Fruit fly (Drosophila melanogaster) whole organism, embryonic: ENCODE measurements around the gene CG4297.

Experiments
- CG11085 ChIP-seq: fragments of 200-800 bp; sonication (Bioruptor generic); IDR thresholded peaks from 2 replicates; pipeline ENCODE4 v1.3.6; 2022; ENCODE audit warnings: missing biosample characterization, missing genetic modification characterization
- CG11696 ChIP-seq: fragments of 200-800 bp; sonication (Bioruptor generic); IDR thresholded peaks from 2 replicates; pipeline ENCODE4 v1.3.6; 2022; ENCODE audit warnings: missing biosample characterization, missing genetic modification characterization
- CG13624 ChIP-seq: fragments of 200-800 bp; sonication (Bioruptor generic); optimal IDR thresholded peaks from 2 replicates; lab custom pipeline; 2016; ENCODE audit warnings: missing biosample characterization, missing genetic modification characterization
- CG15514 ChIP-seq: fragments of 200-800 bp; sonication (Bioruptor generic); optimal IDR thresholded peaks from 3 replicates; lab custom pipeline; 2017; ENCODE audit warnings: missing biosample characterization, missing genetic modification characterization, mild to moderate bottlenecking, moderate library complexity, missing genetic modification reagents
- CG17829 ChIP-seq: fragments of 200-800 bp; optimal IDR thresholded peaks from 2 replicates; lab custom pipeline; 2019; ENCODE audit warnings: missing biosample characterization, mild to moderate bottlenecking, missing genetic modification characterization, moderate library complexity
- CG18599 ChIP-seq: fragments of 200-800 bp; sonication (Bioruptor generic); optimal IDR thresholded peaks from 3 replicates; lab custom pipeline; 2017; ENCODE audit warnings: missing biosample characterization, missing genetic modification characterization, mild to moderate bottlenecking, moderate library complexity, missing genetic modification reagents
- CG18619 ChIP-seq: fragments of 200-800 bp; sonication (Bioruptor generic); optimal IDR thresholded peaks from 3 replicates; lab custom pipeline; 2017; ENCODE audit warnings: missing biosample characterization, mild to moderate bottlenecking, missing genetic modification characterization
- CG2116 ChIP-seq: fragments of 200-800 bp; sonication (Bioruptor generic); optimal IDR thresholded peaks from 3 replicates; lab custom pipeline; 2018; ENCODE audit warnings: missing biosample characterization, mild to moderate bottlenecking, missing genetic modification characterization
- CG31365 ChIP-seq: fragments of 200-800 bp; sonication (Bioruptor generic); optimal IDR thresholded peaks from 2 replicates; lab custom pipeline; 2018; ENCODE audit warnings: missing biosample characterization, mild to moderate bottlenecking, missing genetic modification characterization
- CG5245 ChIP-seq: fragments of 200-800 bp; sonication (Bioruptor generic); optimal IDR thresholded peaks from 3 replicates; lab custom pipeline; 2016; ENCODE audit warnings: missing biosample characterization, missing genetic modification characterization
- CG8290 ChIP-seq, 3 experiments: fragments of 200-800 bp; sonication (Bioruptor generic); optimal IDR thresholded peaks; 2 replicates each; lab custom pipeline; 2016 to 2019; ENCODE audit warnings: missing biosample characterization in 3 of 3, missing genetic modification characterization in 3 of 3, mild to moderate bottlenecking in 2 of 3, moderate library complexity in 1 of 3
- CG8944 ChIP-seq: fragments of 200-800 bp; sonication (Bioruptor generic); optimal IDR thresholded peaks from 3 replicates; lab custom pipeline; 2016; ENCODE audit warnings: missing biosample characterization, missing genetic modification characterization
- CG9609 ChIP-seq: fragments of 200-800 bp; sonication (Bioruptor generic); optimal IDR thresholded peaks from 3 replicates; lab custom pipeline; 2016; ENCODE audit warnings: missing biosample characterization, missing genetic modification characterization
- CrebB ChIP-seq: fragments of 200-800 bp; sonication (Bioruptor generic); optimal IDR thresholded peaks from 3 replicates; lab custom pipeline; 2018; ENCODE audit warnings: missing biosample characterization, mild to moderate bottlenecking, missing genetic modification characterization
- Fer2 ChIP-seq: fragments of 200-800 bp; sonication (Bioruptor generic); optimal IDR thresholded peaks from 2 replicates; lab custom pipeline; 2018; ENCODE audit warnings: missing biosample characterization, mild to moderate bottlenecking, missing genetic modification characterization, moderate library complexity
- Hey ChIP-seq: fragments of 200-800 bp; sonication (Bioruptor generic); optimal IDR thresholded peaks from 3 replicates; lab custom pipeline; 2018; ENCODE audit warnings: missing biosample characterization, mild to moderate bottlenecking, missing genetic modification characterization
- Lhr ChIP-seq: fragments of 200-800 bp; sonication (Bioruptor generic); optimal IDR thresholded peaks from 3 replicates; lab custom pipeline; 2017; ENCODE audit warnings: mild to moderate bottlenecking, missing biosample characterization, missing genetic modification reagents, missing genetic modification characterization
- MESR4 ChIP-seq: fragments of 200-800 bp; sonication (Bioruptor generic); optimal IDR thresholded peaks from 2 replicates; lab custom pipeline; 2018; ENCODE audit warnings: missing biosample characterization, mild to moderate bottlenecking, missing genetic modification characterization, moderate library complexity
- YL-1 ChIP-seq: fragments of 200-800 bp; sonication (Bioruptor generic); optimal IDR thresholded peaks from 3 replicates; lab custom pipeline; 2017; ENCODE audit warnings: missing biosample characterization, mild to moderate bottlenecking, missing genetic modification characterization
- bigmax ChIP-seq: fragments of 200-800 bp; sonication (Bioruptor generic); optimal IDR thresholded peaks from 2 replicates; lab custom pipeline; 2018; ENCODE audit warnings: missing biosample characterization, mild to moderate bottlenecking, missing genetic modification characterization
- cg ChIP-seq: fragments of 200-800 bp; sonication (Bioruptor generic); optimal IDR thresholded peaks from 3 replicates; lab custom pipeline; 2019; ENCODE audit warnings: missing biosample characterization, mild to moderate bottlenecking, missing genetic modification characterization, moderate library complexity
- esg ChIP-seq: fragments of 200-800 bp; sonication (Bioruptor generic); conservative IDR thresholded peaks from 2 replicates; pipeline ENCODE4 v1.3.6; 2022; ENCODE audit warnings: missing biosample characterization, missing genetic modification characterization
- fru ChIP-seq: fragments of >200 bp; optimal IDR thresholded peaks from 2 replicates; lab custom pipeline; 2017
- grau ChIP-seq: fragments of 200-800 bp; optimal IDR thresholded peaks from 3 replicates; lab custom pipeline; 2019; ENCODE audit warnings: missing biosample characterization, mild to moderate bottlenecking, missing genetic modification characterization, moderate library complexity
- hkb ChIP-seq, 2 experiments: fragments of 200-800 bp in 1 of 2; fragments of >200 bp in 1 of 2; sonication (Bioruptor generic) in 1 of 2; IDR thresholded peaks in 1 of 2; optimal IDR thresholded peaks in 1 of 2; 2 replicates each; pipeline versions ENCODE4 v1.3.6 to Lab custom; 2017 to 2022; ENCODE audit warnings: missing biosample characterization in 1 of 2, missing genetic modification characterization in 1 of 2
- kni ChIP-seq: fragments of 200-800 bp; sonication (Bioruptor generic); optimal IDR thresholded peaks from 3 replicates; lab custom pipeline; 2017; ENCODE audit warnings: mild to moderate bottlenecking, missing biosample characterization, missing genetic modification reagents, missing genetic modification characterization
- row ChIP-seq: fragments of 200-800 bp; sonication (Bioruptor generic); IDR thresholded peaks from 3 replicates; pipeline ENCODE4 v1.3.6; 2022; ENCODE audit warnings: missing biosample characterization, missing genetic modification characterization
- sc ChIP-seq, 3 experiments: fragments of >200 bp in 2 of 3; fragments of 200-800 bp in 1 of 3; sonication (Bioruptor generic) in 1 of 3; optimal IDR thresholded peaks; 2 replicates in 2 of 3; 3 replicates in 1 of 3; lab custom pipeline; 2017; ENCODE audit warnings: mild to moderate bottlenecking in 1 of 3, missing biosample characterization in 1 of 3, missing genetic modification characterization in 1 of 3, missing genetic modification reagents in 1 of 3
- seq ChIP-seq: fragments of 200-800 bp; sonication (Bioruptor generic); IDR thresholded peaks from 2 replicates; pipeline ENCODE4 v1.3.6; 2022; ENCODE audit warnings: missing biosample characterization, missing genetic modification characterization
- slbo ChIP-seq: fragments of 200-800 bp; sonication (Bioruptor generic); IDR thresholded peaks from 2 replicates; pipeline ENCODE4 v1.3.6; 2022; ENCODE audit warnings: missing biosample characterization, missing genetic modification characterization
- stwl ChIP-seq: fragments of 200-800 bp; sonication (Bioruptor generic); optimal IDR thresholded peaks from 3 replicates; lab custom pipeline; 2018; ENCODE audit warnings: missing biosample characterization, mild to moderate bottlenecking, missing genetic modification characterization, moderate library complexity
- tio ChIP-seq: fragments of 200-800 bp; sonication (Bioruptor generic); optimal IDR thresholded peaks from 2 replicates; lab custom pipeline; 2017; ENCODE audit warnings: missing biosample characterization, missing genetic modification characterization, inconsistent platforms
- vfl ChIP-seq: fragments of 200-800 bp; sonication (Bioruptor generic); optimal IDR thresholded peaks from 2 replicates; lab custom pipeline; 2016; ENCODE audit warnings: missing biosample characterization, missing genetic modification characterization

Gene CG4297

DNA sequence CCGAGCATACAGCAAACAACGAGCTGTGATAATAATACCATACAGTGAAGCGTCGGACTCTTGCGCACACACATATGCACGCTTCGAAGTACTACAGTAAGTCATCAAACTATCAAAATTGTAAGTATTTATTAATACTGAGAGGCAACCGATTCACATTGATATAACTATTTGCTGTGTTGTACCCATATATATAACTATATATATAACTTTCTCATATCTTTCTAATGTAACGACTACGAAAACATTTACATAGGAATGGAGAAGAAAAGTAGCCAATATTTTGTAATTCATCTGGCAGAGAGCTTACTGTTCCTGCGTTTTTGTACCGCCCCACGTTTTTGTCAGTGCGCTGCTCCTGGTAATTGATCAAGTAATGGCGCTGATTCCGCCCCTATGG lies 59.1 kb downstream of the CG4297 start (continued):
- TF ChIP-seq bigmax (GFP tag; lab: Kevin White, UChicago) (no peak), tio (GFP tag; lab: Kevin White, UChicago) (no peak), CG15514 (GFP tag; lab: Kevin White, UChicago) (peak; percentile 7), CG13624 (no peak), Hey (tag; lab: Kevin White, UChicago) (no peak), slbo (GFP tag; lab: Robert Waterston, UW) (peak; percentile 8; the same call in 1 of the 2 replicates), hkb (optimal IDR thresholded peaks at IDR 0.05; lab: Kevin White, UChicago) (no peak), hkb (GFP tag; IDR thresholded peaks at IDR 0.05; lab: Robert Waterston, UW) (no peak), YL-1 (GFP tag; lab: Kevin White, UChicago) (no peak), fru (no peak), CG17829 (peak; percentile 3), Fer2 (tag; lab: Kevin White, UChicago) (no peak), cg (GFP tag; lab: Kevin White, UChicago) (no peak), CG18619 (GFP tag; lab: Kevin White, UChicago) (no peak), CG9609 (GFP tag; lab: Kevin White, UChicago) (no peak), stwl (no peak), seq (GFP tag; lab: Robert Waterston, UW) (no peak), CG2116 (GFP tag; lab: Kevin White, UChicago) (no peak), MESR4 (GFP tag; lab: Kevin White, UChicago) (no peak), CG8290 (GFP tag; optimal IDR thresholded peaks at IDR 0.05; lab: Kevin White, UChicago) (no peak), CG8290 (tag; optimal IDR thresholded peaks at IDR 0.05; lab: Kevin White, UChicago) (no peak), row (GFP tag; lab: Robert Waterston, UW) (peak; percentile 66), grau (tag; lab: Kevin White, UChicago) (peak; percentile 92), CrebB (tag; lab: Kevin White, UChicago) (no peak), esg (GFP tag; lab: Robert Waterston, UW) (no peak), CG11696 (GFP tag; lab: Robert Waterston, UW) (no peak), Lhr (no peak), kni (GFP tag; lab: Kevin White, UChicago) (no peak), vfl (GFP tag; lab: Kevin White, UChicago) (no peak), sc (optimal IDR thresholded peaks at IDR 0.05; lab: Kevin White, UChicago) (no peak), sc (GFP tag; optimal IDR thresholded peaks at IDR 0.05; lab: Kevin White, UChicago) (no peak), CG8944 (no peak), CG18599 (GFP tag; lab: Kevin White, UChicago) (peak; percentile 78), CG31365 (tag; lab: Kevin White, UChicago) (no peak), CG11085 (GFP tag; lab: Robert Waterston, UW) (no peak), CG5245 (no peak)
